Worm (Caenorhabditis elegans) whole organism, midembryonic: ENCODE data around the gene srg-48.

Source experiments
- ref-1 ChIP-seq: fragments of 200-800 bp; sonication (Bioruptor generic); conservative IDR thresholded peaks from 2 replicates; pipeline ENCODE4 v1.3.6; 2022; ENCODE audit warnings: missing genetic modification reagents, missing genetic modification characterization, missing compliant biosample characterization
- ztf-29 ChIP-seq: fragments of 200-800 bp; sonication (Bioruptor generic); IDR thresholded peaks from 2 replicates; pipeline ENCODE4 v1.3.6; 2022; ENCODE audit warnings: missing genetic modification reagents, missing genetic modification characterization, missing compliant biosample characterization

DNA sequence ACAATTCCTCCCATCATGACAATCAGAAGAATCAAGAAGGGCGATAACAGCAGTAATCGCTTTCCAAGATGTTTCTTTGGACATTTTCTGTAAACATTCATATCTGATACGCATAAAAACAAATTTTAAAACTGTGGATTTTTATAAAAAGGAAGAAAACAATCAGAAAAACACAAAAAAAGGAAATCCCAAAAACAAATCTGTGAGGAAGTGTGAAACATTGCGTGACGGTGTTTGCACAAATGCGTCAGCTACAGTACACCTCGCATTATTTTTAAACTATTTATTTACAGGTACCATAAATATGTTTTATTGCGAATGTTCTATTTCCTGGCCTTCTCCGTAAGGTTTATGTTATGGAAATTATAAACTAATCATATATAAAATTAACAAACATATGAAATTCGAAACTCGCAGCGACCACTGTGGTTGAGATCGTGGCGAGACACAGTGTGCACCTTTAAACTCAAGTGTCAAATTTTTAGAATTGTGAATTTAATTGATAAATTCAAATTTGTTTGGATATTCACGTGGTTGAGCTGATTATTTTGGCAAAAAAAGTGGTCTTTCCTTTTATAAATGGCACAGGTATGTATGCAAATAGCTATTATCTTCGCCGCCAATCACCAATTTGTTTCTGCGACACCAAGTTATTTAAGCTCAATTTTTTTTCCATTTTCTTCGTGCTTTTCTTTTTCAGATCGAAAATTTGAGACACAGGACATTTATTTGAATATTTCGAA, 49.3 kb downstream of the srg-48 start, which contains the start of the genes C34D4.10 and str-48:
- TF ChIP-seq ref-1 (GFP tag; lab: Robert Waterston, UW): no peak
- no peak for TF ChIP-seq ztf-29 (GFP tag; lab: Robert Waterston, UW)
